Worm (Caenorhabditis elegans): ENCODE measurements around the gene F10C2.3.

F10C2.3 gene

ce11 chrV:12006495-12006894, 13.6 kb upstream of the F10C2.3 start, which contains the start of gene F57F5.3:
TSS of gene F57F5.3 (minus strand) at chrV:12006595.
- TF ChIP-seq zfh-2 (GFP tag; conservative IDR thresholded peaks at IDR 0.05): no peak
- TF ChIP-seq F57A8.1 (GFP tag; optimal IDR thresholded peaks at IDR 0.05): no peak
- TF ChIP-seq athp-1 (tag; optimal IDR thresholded peaks at IDR 0.05): no peak
- TF ChIP-seq lin-26 (GFP tag; IDR thresholded peaks at IDR 0.05): no peak
- TF ChIP-seq nhr-80 (tag; optimal IDR thresholded peaks at IDR 0.05): no peak
- no peak for TF ChIP-seq K12H6.12 (tag; optimal IDR thresholded peaks at IDR 0.05)
- TF ChIP-seq nfya-2 (GFP tag; IDR thresholded peaks at IDR 0.05): no peak
- TF ChIP-seq F22D6.2 (tag; optimal IDR thresholded peaks at IDR 0.05): no peak
- TF ChIP-seq madf-3 (GFP tag; IDR thresholded peaks at IDR 0.05): no peak
- TF ChIP-seq ztf-18 (tag; optimal IDR thresholded peaks at IDR 0.05): no peak
- TF ChIP-seq ets-4 (GFP tag; optimal IDR thresholded peaks at IDR 0.05): no peak

ce11 chrV:12011686-12012085, 8.4 kb upstream of the F10C2.3 start:
- TF ChIP-seq F23B12.7 (tag; optimal IDR thresholded peaks at IDR 0.05; ENCODE audit: insufficient read depth) (no peak), egrh-3 (GFP tag; IDR thresholded peaks at IDR 0.05) (no peak), ztf-3 (GFP tag; optimal IDR thresholded peaks at IDR 0.05) (no peak), ztf-18 (tag; optimal IDR thresholded peaks at IDR 0.05) (no peak), rec-8 (tag; optimal IDR thresholded peaks at IDR 0.05) (no peak), him-1 (tag; optimal IDR thresholded peaks at IDR 0.05) (no peak), hlh-12 (tag; optimal IDR thresholded peaks at IDR 0.05) (no peak), snpc-4 (GFP tag; optimal IDR thresholded peaks at IDR 0.05) (no peak), snpc-4 (tag; optimal IDR thresholded peaks at IDR 0.05) (no peak), die-1 (tag; optimal IDR thresholded peaks at IDR 0.05) (no peak), cebp-2 (GFP tag; IDR thresholded peaks at IDR 0.05) (no peak), lin-35 (GFP tag; optimal IDR thresholded peaks at IDR 0.05) (no peak), F57C9.4 (tag; optimal IDR thresholded peaks at IDR 0.05) (no peak), madf-3 (GFP tag; IDR thresholded peaks at IDR 0.05) (no peak), ama-1 (optimal IDR thresholded peaks at IDR 0.05) (no peak), ama-1 (GFP tag; optimal IDR thresholded peaks at IDR 0.05) (no peak), somi-1 (GFP tag; optimal IDR thresholded peaks at IDR 0.05) (no peak), efl-1 (GFP tag; optimal IDR thresholded peaks at IDR 0.05) (no peak), Y67H2A.10 (GFP tag; conservative IDR thresholded peaks at IDR 0.05) (no peak), unc-130 (GFP tag; optimal IDR thresholded peaks at IDR 0.05) (no peak), ets-4 (GFP tag; optimal IDR thresholded peaks at IDR 0.05) (no peak), let-607 (tag; optimal IDR thresholded peaks at IDR 0.05) (no peak)

ce11 chrV:12013298-12013697, 6.8 kb upstream of the F10C2.3 start, which contains the start of gene add-2:
TSS of gene add-2 (minus strand) at chrV:12013406.
- TF ChIP-seq nhr-80 (tag; optimal IDR thresholded peaks at IDR 0.05) (peak; percentile 21), F22D6.2 (tag; optimal IDR thresholded peaks at IDR 0.05) (no peak), sea-2 (GFP tag; IDR thresholded peaks at IDR 0.05) (no peak), lsl-1 (GFP tag; optimal IDR thresholded peaks at IDR 0.05) (no peak)

- TF ChIP-seq nhr-80 (tag; optimal IDR thresholded peaks at IDR 0.05): peak; percentile 69
- no peak for TF ChIP-seq lin-54 (GFP tag; optimal IDR thresholded peaks at IDR 0.05)
Measured at ce11 chrV:12020940-12021339, 814 bp downstream of the F10C2.3 start.

- no peak for TF ChIP-seq madf-6 (GFP tag; IDR thresholded peaks at IDR 0.05)
- TF ChIP-seq madf-10 (tag; optimal IDR thresholded peaks at IDR 0.05): peak; percentile 40
- no peak for TF ChIP-seq snpc-4 (GFP tag; optimal IDR thresholded peaks at IDR 0.05)
- peak in 1 of 4 experiments; percentile 7 for TF ChIP-seq snpc-4 (tag; optimal IDR thresholded peaks at IDR 0.05)
- TF ChIP-seq nfyb-1 (GFP tag; IDR thresholded peaks at IDR 0.05): 0 out of 2 replicates have a peak, but pooled peaks have one; percentile 57
- peak; percentile 93 for TF ChIP-seq egrh-3 (GFP tag; IDR thresholded peaks at IDR 0.05)
- TF ChIP-seq hmg-20 (GFP tag; IDR thresholded peaks at IDR 0.05): no peak
- peak; percentile 26 for TF ChIP-seq somi-1 (GFP tag; optimal IDR thresholded peaks at IDR 0.05)
- no peak for TF ChIP-seq xnd-1 (tag; optimal IDR thresholded peaks at IDR 0.05)
- TF ChIP-seq zfh-2 (GFP tag; conservative IDR thresholded peaks at IDR 0.05): peak; percentile 98
- peak; percentile 14 for TF ChIP-seq ceh-27 (GFP tag; optimal IDR thresholded peaks at IDR 0.05)
- TF ChIP-seq ztf-28 (GFP tag; IDR thresholded peaks at IDR 0.05): 0 out of 2 replicates have a peak, but pooled peaks have one; percentile 37
- peak; percentile 38; the same call in 1 of the 2 replicates for TF ChIP-seq ceh-100 (GFP tag; IDR thresholded peaks at IDR 0.05)
- TF ChIP-seq B0336.3 (GFP tag; IDR thresholded peaks at IDR 0.05): 0 out of 2 replicates have a peak, but pooled peaks have one; percentile 42
Measured at ce11 chrV:12024273-12024672, 4.1 kb downstream of the F10C2.3 start.

Measured in whole organism, young adult.